Worm (Caenorhabditis elegans) whole organism, L3 larva: ENCODE data around the gene lgc-50.

Experiments used
- R02D3.7 ChIP-seq: fragments of 150-350 bp; optimal IDR thresholded peaks from 2 replicates; lab custom pipeline; 2014; ENCODE audit warnings: missing biosample characterization, missing genetic modification characterization
- ZK546.5 ChIP-seq: sonication (generic microtip); optimal IDR thresholded peaks from 2 replicates; lab custom pipeline; 2017; ENCODE audit warnings: missing biosample characterization, missing genetic modification characterization
- aly-2 ChIP-seq: fragments of 150-350 bp; optimal IDR thresholded peaks from 2 replicates; lab custom pipeline; 2014; ENCODE audit warnings: missing biosample characterization, missing genetic modification characterization
- ama-1 ChIP-seq: fragments of 150-350 bp; optimal IDR thresholded peaks from 2 replicates; lab custom pipeline; 2018
- ceh-16 ChIP-seq: sonication (generic microtip); optimal IDR thresholded peaks from 2 replicates; lab custom pipeline; 2017; ENCODE audit warnings: missing biosample characterization, missing genetic modification characterization
- ceh-28 ChIP-seq: fragments of 150-350 bp; optimal IDR thresholded peaks from 2 replicates; lab custom pipeline; 2014; ENCODE audit warnings: missing biosample characterization, missing genetic modification reagents, missing genetic modification characterization
- ceh-82 ChIP-seq: fragments of 150-350 bp; optimal IDR thresholded peaks from 2 replicates; lab custom pipeline; 2014; ENCODE audit warnings: missing biosample characterization, missing genetic modification characterization
- ceh-9 ChIP-seq: sonication (generic microtip); optimal IDR thresholded peaks from 2 replicates; lab custom pipeline; 2018; ENCODE audit warnings: missing biosample characterization, missing genetic modification characterization
- daf-12 ChIP-seq: fragments of 150-350 bp; optimal IDR thresholded peaks from 2 replicates; lab custom pipeline; 2014; ENCODE audit warnings: missing biosample characterization, missing genetic modification reagents, missing genetic modification characterization
- egl-27 ChIP-seq: sonication (generic microtip); optimal IDR thresholded peaks from 4 replicates; lab custom pipeline; 2017; ENCODE audit warnings: missing biosample characterization, missing genetic modification reagents, missing genetic modification characterization
- egl-5 ChIP-seq: fragments of 150-350 bp; optimal IDR thresholded peaks from 2 replicates; lab custom pipeline; 2017; ENCODE audit warnings: missing biosample characterization, missing genetic modification reagents, missing genetic modification characterization, inconsistent platforms
- elt-1 ChIP-seq: fragments of 150-350 bp; optimal IDR thresholded peaks from 2 replicates; lab custom pipeline; 2014; ENCODE audit warnings: missing biosample characterization, missing genetic modification characterization
- elt-2 ChIP-seq: sonication (generic microtip); optimal IDR thresholded peaks from 2 replicates; lab custom pipeline; 2016; ENCODE audit warnings: missing genetic modification reagents, mild to moderate bottlenecking, missing genetic modification characterization, missing compliant biosample characterization
- elt-3 ChIP-seq, 3 experiments: fragments of 150-350 bp in 1 of 3; sonication (generic microtip) in 2 of 3; optimal IDR thresholded peaks; 2 replicates in 2 of 3; 4 replicates in 1 of 3; lab custom pipeline; 2014 to 2017; ENCODE audit warnings: missing biosample characterization in 3 of 3, missing genetic modification characterization in 3 of 3
- eor-1 ChIP-seq, 2 experiments: fragments of 150-350 bp; optimal IDR thresholded peaks; 2 replicates each; lab custom pipeline; 2014 to 2018; ENCODE audit warnings: missing biosample characterization in 2 of 2, missing genetic modification characterization in 2 of 2
- fkh-10 ChIP-seq: sonication (generic microtip); optimal IDR thresholded peaks from 2 replicates; lab custom pipeline; 2017; ENCODE audit warnings: missing biosample characterization, missing genetic modification reagents, missing genetic modification characterization
- fkh-2 ChIP-seq: fragments of 150-350 bp; optimal IDR thresholded peaks from 2 replicates; lab custom pipeline; 2014; ENCODE audit warnings: missing biosample characterization, missing genetic modification reagents, missing genetic modification characterization
- fos-1 ChIP-seq: fragments of 150-350 bp; optimal IDR thresholded peaks from 2 replicates; lab custom pipeline; 2014; ENCODE audit warnings: missing biosample characterization, missing genetic modification characterization
- hmg-11 ChIP-seq: sonication (generic microtip); optimal IDR thresholded peaks from 2 replicates; lab custom pipeline; 2016; ENCODE audit warnings: missing genetic modification characterization, missing compliant biosample characterization
- jun-1 ChIP-seq: fragments of 150-350 bp; optimal IDR thresholded peaks from 2 replicates; lab custom pipeline; 2014; ENCODE audit warnings: missing biosample characterization, missing genetic modification reagents, missing genetic modification characterization
- lin-15B ChIP-seq: fragments of 150-350 bp; optimal IDR thresholded peaks from 2 replicates; lab custom pipeline; 2014; ENCODE audit warnings: missing biosample characterization, missing genetic modification characterization
- lin-39 ChIP-seq: fragments of 150-350 bp; optimal IDR thresholded peaks from 2 replicates; lab custom pipeline; 2018; ENCODE audit warnings: missing biosample characterization, missing genetic modification reagents, missing genetic modification characterization
- lsy-12 ChIP-seq: sonication (generic microtip); optimal IDR thresholded peaks from 2 replicates; lab custom pipeline; 2016; ENCODE audit warnings: mild to moderate bottlenecking, missing genetic modification characterization, missing compliant biosample characterization
- mdl-1 ChIP-seq: fragments of 150-350 bp; optimal IDR thresholded peaks from 2 replicates; lab custom pipeline; 2014; ENCODE audit warnings: missing biosample characterization, missing genetic modification characterization
- mml-1 ChIP-seq: fragments of 150-350 bp; sonication (generic microtip); optimal IDR thresholded peaks from 3 replicates; lab custom pipeline; 2014; ENCODE audit warnings: missing biosample characterization, missing genetic modification characterization
- nfya-1 ChIP-seq: sonication (generic microtip); optimal IDR thresholded peaks from 2 replicates; lab custom pipeline; 2017; ENCODE audit warnings: missing genetic modification characterization, mild to moderate bottlenecking, missing compliant biosample characterization, antibody characterized with exemption, moderate library complexity; ENCODE audit not compliant: insufficient read depth
- nhr-11 ChIP-seq: fragments of 150-350 bp; optimal IDR thresholded peaks from 2 replicates; lab custom pipeline; 2014; ENCODE audit warnings: missing biosample characterization, missing genetic modification characterization
- nhr-12 ChIP-seq: fragments of 150-350 bp; optimal IDR thresholded peaks from 2 replicates; lab custom pipeline; 2014; ENCODE audit warnings: missing biosample characterization, missing genetic modification characterization
- nhr-23 ChIP-seq: fragments of 150-350 bp; optimal IDR thresholded peaks from 2 replicates; lab custom pipeline; 2014; ENCODE audit warnings: missing biosample characterization, missing genetic modification reagents, missing genetic modification characterization
- nhr-237 ChIP-seq: fragments of 150-350 bp; optimal IDR thresholded peaks from 2 replicates; lab custom pipeline; 2014; ENCODE audit warnings: missing biosample characterization, missing genetic modification characterization
- nhr-25 ChIP-seq: sonication (generic microtip); optimal IDR thresholded peaks from 2 replicates; lab custom pipeline; 2017; ENCODE audit warnings: missing biosample characterization, missing genetic modification characterization
- nhr-28 ChIP-seq: fragments of 150-350 bp; optimal IDR thresholded peaks from 2 replicates; lab custom pipeline; 2014; ENCODE audit warnings: missing biosample characterization, missing genetic modification characterization
- nhr-43 ChIP-seq: sonication (generic microtip); optimal IDR thresholded peaks from 2 replicates; lab custom pipeline; 2016; ENCODE audit warnings: mild to moderate bottlenecking, missing genetic modification characterization, missing compliant biosample characterization; ENCODE audit not compliant: poor library complexity, severe bottlenecking
- nhr-67 ChIP-seq: fragments of 150-350 bp; optimal IDR thresholded peaks from 2 replicates; lab custom pipeline; 2014; ENCODE audit warnings: missing biosample characterization, missing genetic modification characterization
- nhr-76 ChIP-seq: fragments of 150-350 bp; sonication (generic microtip); optimal IDR thresholded peaks from 5 replicates; lab custom pipeline; 2014; ENCODE audit warnings: missing biosample characterization, missing genetic modification characterization
- nhr-77 ChIP-seq: fragments of 150-350 bp; optimal IDR thresholded peaks from 2 replicates; lab custom pipeline; 2014; ENCODE audit warnings: missing biosample characterization, missing genetic modification characterization
- pha-4 ChIP-seq: fragments of 150-350 bp; optimal IDR thresholded peaks from 2 replicates; lab custom pipeline; 2014; ENCODE audit warnings: missing biosample characterization, missing genetic modification reagents, missing genetic modification characterization
- pqm-1 ChIP-seq: fragments of 150-350 bp; optimal IDR thresholded peaks from 2 replicates; lab custom pipeline; 2017; ENCODE audit warnings: missing biosample characterization, missing genetic modification characterization, inconsistent platforms
- sea-2 ChIP-seq: fragments of 150-350 bp; sonication (generic microtip); optimal IDR thresholded peaks from 4 replicates; lab custom pipeline; 2014; ENCODE audit warnings: missing biosample characterization, missing genetic modification reagents, missing genetic modification characterization
- skn-1 ChIP-seq: fragments of 150-350 bp; optimal IDR thresholded peaks from 2 replicates; lab custom pipeline; 2014; ENCODE audit warnings: missing biosample characterization, missing genetic modification characterization
- snpc-4 ChIP-seq: fragments of 150-350 bp; optimal IDR thresholded peaks from 2 replicates; lab custom pipeline; 2014; ENCODE audit warnings: missing biosample characterization, missing genetic modification characterization
- tbx-2 ChIP-seq: sonication (generic microtip); optimal IDR thresholded peaks from 2 replicates; lab custom pipeline; 2016; ENCODE audit warnings: mild to moderate bottlenecking, missing genetic modification characterization, missing compliant biosample characterization
- unc-39 ChIP-seq: sonication (generic microtip); optimal IDR thresholded peaks from 4 replicates; lab custom pipeline; 2017; ENCODE audit warnings: missing biosample characterization, missing genetic modification characterization
- unc-62 ChIP-seq: fragments of 150-350 bp; sonication (generic microtip); optimal IDR thresholded peaks from 4 replicates; lab custom pipeline; 2014; ENCODE audit warnings: missing biosample characterization, missing genetic modification reagents, missing genetic modification characterization
- zag-1 ChIP-seq: fragments of 150-350 bp; optimal IDR thresholded peaks from 2 replicates; lab custom pipeline; 2014; ENCODE audit warnings: missing biosample characterization, missing genetic modification characterization
- ztf-11 ChIP-seq: fragments of 150-350 bp; optimal IDR thresholded peaks from 2 replicates; lab custom pipeline; 2014; ENCODE audit warnings: missing biosample characterization, missing genetic modification characterization
- ztf-4 ChIP-seq: fragments of 150-350 bp; optimal IDR thresholded peaks from 2 replicates; lab custom pipeline; 2014; ENCODE audit warnings: missing biosample characterization, missing genetic modification characterization

lgc-50 gene

DNA sequence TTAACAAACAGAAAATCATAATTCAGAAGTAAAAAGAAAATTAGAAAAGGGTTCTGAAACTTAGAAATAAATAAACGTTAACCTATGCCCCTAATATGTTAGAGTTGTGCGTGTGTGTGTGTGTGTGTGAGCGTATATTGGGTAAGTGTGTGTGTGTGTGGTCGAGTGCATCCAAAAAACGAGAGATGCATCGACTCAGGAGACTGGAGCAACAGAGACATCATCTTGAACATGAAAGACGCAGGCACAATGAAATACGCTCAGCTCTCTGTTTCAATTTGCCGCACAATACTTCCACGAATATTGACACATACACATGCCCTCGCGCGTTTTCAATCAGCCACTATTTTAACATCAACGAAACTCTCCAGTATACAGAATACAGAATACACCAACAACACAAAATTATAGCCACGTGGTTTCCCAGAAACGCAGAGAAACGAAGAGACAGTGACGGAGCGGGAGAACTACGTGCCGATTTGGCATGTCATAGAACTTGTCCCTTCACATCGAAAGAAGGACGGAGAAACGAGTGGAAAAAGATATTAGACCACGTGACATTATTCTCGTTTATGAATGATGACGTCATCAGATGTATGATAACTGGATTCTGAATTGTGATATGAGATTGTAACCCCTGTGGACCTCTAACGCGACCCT lies 19.0 kb downstream of the lgc-50 start (continued):
- TF ChIP-seq nhr-28 (tag; lab: Kevin White, UChicago) (no peak), nhr-43 (peak; percentile 95), daf-12 (tag; lab: Kevin White, UChicago) (no peak), mml-1 (tag; lab: Kevin White, UChicago) (peak; percentile 25), lsy-12 (tag; lab: Kevin White, UChicago) (peak; percentile 73), ceh-9 (tag; lab: Kevin White, UChicago) (no peak), elt-1 (tag; lab: Kevin White, UChicago) (no peak)

DNA sequence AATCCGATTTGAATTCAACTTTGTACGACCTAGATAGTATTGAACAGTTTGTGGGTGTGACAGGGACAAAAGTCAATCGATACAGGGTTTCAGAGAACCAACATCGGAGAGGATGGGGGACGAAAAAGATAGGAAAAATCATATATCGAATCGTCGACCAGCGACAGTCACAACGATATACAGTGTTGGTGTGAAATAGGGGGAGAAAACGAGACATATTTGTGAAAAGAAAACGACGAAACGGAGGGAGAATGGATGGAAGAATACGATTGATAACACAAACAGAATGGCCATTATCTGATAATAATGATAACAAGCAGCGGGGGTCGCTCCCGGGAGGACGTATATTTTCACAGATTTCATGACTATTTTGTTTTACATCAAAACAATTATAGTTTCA lies 19.8 kb downstream of the lgc-50 start:
- no peak for TF ChIP-seq nfya-1 (tag; lab: Kevin White, UChicago)
- no peak for TF ChIP-seq daf-12 (tag; lab: Kevin White, UChicago)
- no peak for TF ChIP-seq hmg-11 (tag; lab: Kevin White, UChicago)
- TF ChIP-seq lin-39 (tag; lab: Kevin White, UChicago): no peak
- no peak for TF ChIP-seq lsy-12 (tag; lab: Kevin White, UChicago)
- TF ChIP-seq nhr-25: peak; percentile 14
- TF ChIP-seq nhr-67: no peak
- no peak for TF ChIP-seq ceh-16
- no peak for TF ChIP-seq nhr-43
- TF ChIP-seq nhr-28 (tag; lab: Kevin White, UChicago): no peak
- TF ChIP-seq skn-1 (tag; lab: Kevin White, UChicago): no peak
- no peak for TF ChIP-seq ztf-4 (tag; lab: Kevin White, UChicago)
- TF ChIP-seq mml-1 (tag; lab: Kevin White, UChicago): peak; percentile 11
- no peak for TF ChIP-seq elt-1 (tag; lab: Kevin White, UChicago)
- TF ChIP-seq tbx-2 (tag; lab: Kevin White, UChicago): no peak
- no peak for TF ChIP-seq ztf-11 (tag; lab: Kevin White, UChicago)
- TF ChIP-seq R02D3.7 (tag; lab: Kevin White, UChicago): peak; percentile 14
- TF ChIP-seq nhr-76: no peak
- TF ChIP-seq elt-2 (tag; lab: Kevin White, UChicago): peak; percentile 86
- TF ChIP-seq egl-5 (tag; lab: Kevin White, UChicago): no peak
- TF ChIP-seq nhr-77 (tag; lab: Kevin White, UChicago): no peak
- TF ChIP-seq pha-4 (tag; lab: Kevin White, UChicago): no peak
- no peak for TF ChIP-seq sea-2 (GFP tag; lab: Kevin White, UChicago)
- no peak for TF ChIP-seq aly-2
- TF ChIP-seq lin-15B: no peak
- TF ChIP-seq ZK546.5 (tag; lab: Kevin White, UChicago): no peak
- no peak for TF ChIP-seq jun-1
- no peak for TF ChIP-seq fkh-10 (GFP tag; lab: Kevin White, UChicago)
- TF ChIP-seq nhr-23: peak; percentile 62
- TF ChIP-seq unc-62: no peak
- no peak for TF ChIP-seq zag-1 (tag; lab: Kevin White, UChicago)
- TF ChIP-seq pqm-1 (tag; lab: Kevin White, UChicago): no peak
- TF ChIP-seq ama-1: peak; percentile 83
- TF ChIP-seq elt-3 (tag; optimal IDR thresholded peaks at IDR 0.05; lab: Kevin White, UChicago): peak in 2 of 3 experiments; percentile 44 to 91
- no peak for TF ChIP-seq mdl-1 (tag; lab: Kevin White, UChicago)
- no peak for TF ChIP-seq snpc-4 (tag; lab: Kevin White, UChicago)
- no peak for TF ChIP-seq ceh-9 (tag; lab: Kevin White, UChicago)
- no peak for TF ChIP-seq eor-1 (tag; optimal IDR thresholded peaks at IDR 0.05; lab: Kevin White, UChicago)
- TF ChIP-seq unc-39: no peak
- TF ChIP-seq nhr-11 (tag; lab: Kevin White, UChicago): no peak
- TF ChIP-seq nhr-237: no peak
- no peak for TF ChIP-seq egl-27 (tag; lab: Kevin White, UChicago)
- TF ChIP-seq ceh-82: no peak
- no peak for TF ChIP-seq nhr-12 (tag; lab: Kevin White, UChicago)
- peak; percentile 65 for TF ChIP-seq ceh-28 (tag; lab: Kevin White, UChicago)
- TF ChIP-seq fkh-2 (tag; lab: Kevin White, UChicago): no peak
- TF ChIP-seq fos-1 (tag; lab: Kevin White, UChicago): no peak
